Fruit fly (Drosophila melanogaster) whole organism, pupa: ENCODE data around the gene GluRIIC.

Experiments used
- CG10348 ChIP-seq: fragments of 200-800 bp; sonication (Bioruptor generic); IDR thresholded peaks from 2 replicates; pipeline ENCODE4 v1.3.6; 2022; ENCODE audit warnings: missing biosample characterization, missing genetic modification characterization
- CG12605 ChIP-seq: fragments of 200-800 bp; sonication (Bioruptor generic); IDR thresholded peaks from 2 replicates; pipeline ENCODE4 v1.3.6; 2022; ENCODE audit warnings: missing biosample characterization, missing genetic modification characterization
- CG13204 ChIP-seq: fragments of 200-800 bp; sonication (Bioruptor generic); optimal IDR thresholded peaks from 2 replicates; lab custom pipeline; 2018; ENCODE audit warnings: missing biosample characterization, mild to moderate bottlenecking, missing genetic modification characterization, moderate library complexity
- CG14655 ChIP-seq: fragments of 200-800 bp; sonication (Bioruptor generic); optimal IDR thresholded peaks from 3 replicates; lab custom pipeline; 2017; ENCODE audit warnings: mild to moderate bottlenecking, missing biosample characterization, missing genetic modification reagents, missing genetic modification characterization
- CG15710 ChIP-seq: fragments of 200-800 bp; sonication (Bioruptor generic); optimal IDR thresholded peaks from 2 replicates; lab custom pipeline; 2018; ENCODE audit warnings: missing biosample characterization, mild to moderate bottlenecking, missing genetic modification characterization, moderate library complexity
- CG17806 ChIP-seq: fragments of 200-800 bp; sonication (Bioruptor generic); optimal IDR thresholded peaks from 2 replicates; lab custom pipeline; 2018; ENCODE audit warnings: missing biosample characterization, mild to moderate bottlenecking, missing genetic modification characterization, moderate library complexity
- CG32121 ChIP-seq: fragments of 200-800 bp; sonication (Bioruptor generic); IDR thresholded peaks from 2 replicates; pipeline ENCODE4 v1.3.6; 2022; ENCODE audit warnings: missing biosample characterization, missing genetic modification characterization
- CG34367 ChIP-seq: fragments of 200-800 bp; sonication (Bioruptor generic); optimal IDR thresholded peaks from 2 replicates; lab custom pipeline; 2018; ENCODE audit warnings: missing biosample characterization, mild to moderate bottlenecking, missing genetic modification characterization
- CG4496 ChIP-seq: fragments of 200-800 bp; sonication (Bioruptor generic); IDR thresholded peaks from 3 replicates; pipeline ENCODE4 v1.3.6; 2022; ENCODE audit warnings: missing biosample characterization, missing genetic modification characterization
- CG8159 ChIP-seq: fragments of 200-800 bp; sonication (Bioruptor generic); optimal IDR thresholded peaks from 3 replicates; lab custom pipeline; 2018; ENCODE audit warnings: missing biosample characterization, mild to moderate bottlenecking, missing genetic modification characterization, moderate library complexity
- CG8301 ChIP-seq: fragments of 200-800 bp; sonication (Bioruptor generic); optimal IDR thresholded peaks from 2 replicates; lab custom pipeline; 2018; ENCODE audit warnings: missing biosample characterization, mild to moderate bottlenecking, missing genetic modification characterization
- CG9948 ChIP-seq: fragments of 200-800 bp; sonication (Bioruptor generic); optimal IDR thresholded peaks from 2 replicates; lab custom pipeline; 2018; ENCODE audit warnings: missing biosample characterization, mild to moderate bottlenecking, missing genetic modification characterization, moderate library complexity
- D1 ChIP-seq: fragments of 200-800 bp; sonication (Bioruptor generic); optimal IDR thresholded peaks from 2 replicates; lab custom pipeline; 2018; ENCODE audit warnings: missing biosample characterization, mild to moderate bottlenecking, missing genetic modification characterization, moderate library complexity
- EcR ChIP-seq: fragments of 200-800 bp; sonication (Bioruptor generic); optimal IDR thresholded peaks from 3 replicates; lab custom pipeline; 2019; ENCODE audit warnings: missing biosample characterization, missing genetic modification characterization, mild to moderate bottlenecking, moderate library complexity, missing genetic modification reagents
- Ets98B ChIP-seq: fragments of 200-800 bp; sonication (Bioruptor generic); IDR thresholded peaks from 2 replicates; pipeline ENCODE4 v1.3.6; 2022; ENCODE audit warnings: missing biosample characterization, missing genetic modification characterization
- Pif1A ChIP-seq: fragments of 200-800 bp; sonication (Bioruptor generic); optimal IDR thresholded peaks from 3 replicates; lab custom pipeline; 2016; ENCODE audit warnings: missing biosample characterization, missing genetic modification characterization
- Pif1B ChIP-seq: fragments of 200-800 bp; sonication (Bioruptor generic); optimal IDR thresholded peaks from 3 replicates; lab custom pipeline; 2016; ENCODE audit warnings: missing biosample characterization, missing genetic modification characterization
- Snoo ChIP-seq: fragments of 200-800 bp; sonication (Bioruptor generic); optimal IDR thresholded peaks from 3 replicates; lab custom pipeline; 2017; ENCODE audit warnings: missing biosample characterization, mild to moderate bottlenecking, missing genetic modification characterization, inconsistent platforms
- fd96Ca ChIP-seq: fragments of 200-800 bp; sonication (Bioruptor generic); IDR thresholded peaks from 3 replicates; pipeline ENCODE4 v1.3.6; 2022; ENCODE audit warnings: missing biosample characterization, missing genetic modification characterization
- gl ChIP-seq: fragments of 200-800 bp; sonication (Bioruptor generic); optimal IDR thresholded peaks from 2 replicates; lab custom pipeline; 2018; ENCODE audit warnings: missing biosample characterization, mild to moderate bottlenecking, missing genetic modification characterization
- rn ChIP-seq: fragments of 200-800 bp; sonication (Bioruptor generic); IDR thresholded peaks from 2 replicates; pipeline ENCODE4 v1.3.6; 2022; ENCODE audit warnings: missing biosample characterization, missing genetic modification characterization

Gene GluRIIC

DNA sequence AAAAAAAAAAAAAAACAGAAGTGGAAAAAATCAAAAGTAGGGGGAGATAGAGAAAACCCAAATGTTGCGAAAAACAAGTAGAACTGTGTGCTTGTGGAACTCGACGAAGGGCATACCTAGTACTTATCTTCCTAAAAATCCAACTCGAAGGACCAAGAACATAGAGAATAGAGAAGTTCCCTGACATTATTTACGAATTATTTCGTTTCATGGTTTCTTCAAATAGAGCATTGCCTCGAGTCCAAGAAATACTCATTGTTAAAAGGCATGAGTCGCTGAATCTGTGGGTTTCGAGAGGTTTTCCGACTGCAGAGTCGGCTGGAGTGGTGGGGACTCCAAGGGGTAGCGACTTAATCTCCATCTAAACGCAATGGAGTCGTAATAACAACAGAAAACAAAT is 20.7 kb upstream of the GluRIIC start:
- TF ChIP-seq CG8159 (no peak), CG17806 (no peak), Ets98B (GFP tag; lab: Robert Waterston, UW) (no peak), gl (tag; lab: Kevin White, UChicago) (no peak), CG8301 (tag; lab: Kevin White, UChicago) (no peak)

DNA sequence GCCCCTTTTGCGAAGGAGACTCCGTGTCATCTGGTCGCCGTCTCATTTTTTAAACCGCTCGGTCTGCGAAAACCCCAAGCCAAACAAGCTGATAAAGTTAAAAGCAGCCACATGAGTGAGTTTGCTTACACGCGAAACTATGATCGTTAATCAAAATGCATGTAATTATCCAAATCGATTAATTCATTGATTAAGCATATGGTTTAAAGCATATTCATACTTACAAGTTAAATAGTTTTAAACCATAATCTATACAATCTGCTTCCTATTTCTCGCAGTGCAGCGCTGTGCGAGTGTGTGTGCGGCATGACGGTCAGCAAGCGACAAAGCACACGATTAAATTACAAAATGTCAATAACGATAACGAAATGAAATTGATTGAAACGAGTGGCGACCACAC is 18.4 kb upstream of the GluRIIC start:
- TF ChIP-seq Pif1A: no peak
- peak; percentile 49 for TF ChIP-seq CG15710 (tag; lab: Kevin White, UChicago)

- TF ChIP-seq CG4496 (no peak), Pif1A (no peak), CG14655 (GFP tag; lab: Kevin White, UChicago) (no peak), CG9948 (tag; lab: Kevin White, UChicago) (no peak), CG10348 (GFP tag; lab: Robert Waterston, UW) (no peak), Ets98B (GFP tag; lab: Robert Waterston, UW) (no peak)
These were observed 16.8 kb upstream of the GluRIIC start for dm6 chr2L:897124-897523.

DNA sequence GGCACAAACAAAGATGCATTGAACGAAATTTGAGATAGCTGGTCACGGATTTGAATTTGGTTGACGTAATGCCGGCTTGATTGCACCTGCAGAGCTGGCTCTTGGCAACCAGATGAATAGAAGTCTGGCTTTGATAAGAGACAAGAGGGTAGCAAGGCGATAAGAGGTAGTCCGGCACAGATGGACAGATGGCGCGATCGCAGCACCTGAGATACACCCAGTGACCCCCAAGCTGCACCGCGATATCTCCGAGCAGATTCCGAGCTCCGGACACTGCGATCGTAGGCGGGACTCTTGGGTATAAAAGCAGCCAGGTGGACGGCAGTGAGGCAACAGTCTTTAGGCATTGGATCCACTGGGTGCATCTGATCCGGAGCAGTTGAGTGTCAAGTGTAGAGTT is 15.6 kb upstream of the GluRIIC start, which contains the start of gene Lsp1beta:
TSS of gene Lsp1beta (plus strand) at position 185 of the 400 bp plus-strand sequence.
- TF ChIP-seq CG32121 (GFP tag; lab: Robert Waterston, UW): no peak
- no peak for TF ChIP-seq CG9948 (tag; lab: Kevin White, UChicago)
- TF ChIP-seq CG17806: no peak

- no peak for TF ChIP-seq CG13204 (GFP tag; lab: Kevin White, UChicago)
- no peak for TF ChIP-seq CG12605
- TF ChIP-seq Snoo (tag; lab: Kevin White, UChicago): no peak
- TF ChIP-seq rn: no peak
- TF ChIP-seq Pif1B: no peak
- no peak for TF ChIP-seq CG15710 (tag; lab: Kevin White, UChicago)
- TF ChIP-seq CG8301 (tag; lab: Kevin White, UChicago): no peak
- TF ChIP-seq CG4496: no peak
- no peak for TF ChIP-seq EcR
- TF ChIP-seq CG34367 (tag; lab: Kevin White, UChicago): no peak
- TF ChIP-seq Ets98B (GFP tag; lab: Robert Waterston, UW): no peak
- no peak for TF ChIP-seq CG9948 (tag; lab: Kevin White, UChicago)
These were observed 10.1 kb upstream of the GluRIIC start for dm6 chr2L:903748-904147.

DNA sequence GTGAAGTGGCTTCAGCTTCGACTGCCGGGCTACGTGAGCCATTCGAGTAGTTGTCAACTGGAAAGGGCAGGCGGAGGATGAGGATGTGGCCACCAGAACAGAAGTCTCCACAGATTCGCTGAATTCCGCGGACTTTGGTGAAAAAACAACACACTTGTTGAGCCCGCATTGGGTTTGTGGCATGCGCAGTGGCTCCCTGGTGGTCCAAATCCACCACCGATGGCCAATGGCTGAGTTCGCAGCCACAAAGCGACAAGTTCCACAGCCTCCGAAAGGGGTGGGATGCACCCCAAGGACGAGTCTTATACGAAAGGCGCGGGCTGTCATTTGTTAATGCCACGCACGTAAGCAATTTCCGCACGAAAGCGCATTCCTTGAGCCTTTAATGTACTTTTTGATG is 4.9 kb downstream of the GluRIIC start:
- TF ChIP-seq CG12605 (peak; percentile 83), CG13204 (GFP tag; lab: Kevin White, UChicago) (no peak)

DNA sequence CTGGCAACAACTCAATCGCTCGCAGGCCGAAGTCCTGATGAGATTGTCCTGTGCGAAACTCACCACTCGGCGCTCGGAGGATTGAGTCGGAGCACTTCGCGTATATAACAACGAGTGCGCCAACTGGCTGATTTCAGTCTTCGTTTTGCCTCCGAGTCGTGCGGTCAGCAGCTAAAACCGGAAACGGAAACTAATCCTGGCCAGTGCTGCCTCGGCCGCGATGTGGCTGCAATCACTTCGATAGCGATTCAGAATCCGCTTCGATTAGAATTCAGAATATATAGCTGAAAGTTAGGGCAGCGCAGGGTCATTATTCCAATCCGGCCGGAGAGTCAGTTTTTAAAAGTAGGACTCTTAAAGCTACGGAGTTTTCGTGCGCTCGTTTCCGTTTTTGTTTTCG is 8.8 kb downstream of the GluRIIC start, which contains the start of gene Tmtc2:
TSS of gene Tmtc2 (plus strand) at position 134 of the 400 bp plus-strand sequence.
- TF ChIP-seq gl (tag; lab: Kevin White, UChicago) (no peak), fd96Ca (GFP tag; lab: Robert Waterston, UW) (no peak), Pif1A (no peak), CG32121 (GFP tag; lab: Robert Waterston, UW) (no peak), CG12605 (no peak), CG4496 (no peak), CG14655 (GFP tag; lab: Kevin White, UChicago) (no peak), rn (no peak), Ets98B (GFP tag; lab: Robert Waterston, UW) (no peak), D1 (tag; lab: Kevin White, UChicago) (no peak), CG8159 (no peak), CG10348 (GFP tag; lab: Robert Waterston, UW) (no peak), CG13204 (GFP tag; lab: Kevin White, UChicago) (no peak), CG15710 (tag; lab: Kevin White, UChicago) (no peak), EcR (no peak)

dm6 chr2L:936922-937321 is 23.0 kb downstream of the GluRIIC start:
- TF ChIP-seq CG13204 (GFP tag; lab: Kevin White, UChicago) (no peak), rn (no peak), CG8159 (no peak), fd96Ca (GFP tag; lab: Robert Waterston, UW) (no peak), D1 (tag; lab: Kevin White, UChicago) (no peak), Ets98B (GFP tag; lab: Robert Waterston, UW) (no peak), Snoo (tag; lab: Kevin White, UChicago) (no peak), CG10348 (GFP tag; lab: Robert Waterston, UW) (no peak), CG4496 (0 out of 3 replicates have a peak, but pooled peaks have one; percentile 29), CG8301 (tag; lab: Kevin White, UChicago) (no peak), CG17806 (no peak), CG34367 (tag; lab: Kevin White, UChicago) (no peak), CG14655 (GFP tag; lab: Kevin White, UChicago) (peak; percentile 0), CG15710 (tag; lab: Kevin White, UChicago) (peak; percentile 21), gl (tag; lab: Kevin White, UChicago) (no peak)
